Fruit fly (Drosophila melanogaster) whole organism, prepupa: Measurements from ENCODE around the gene Nepl15.

Experiments
- CG11762 ChIP-seq: fragments of 200-800 bp; sonication (Bioruptor generic); optimal IDR thresholded peaks from 3 replicates; lab custom pipeline; 2016; ENCODE audit warnings: missing biosample characterization, missing genetic modification characterization; ENCODE audit not compliant: insufficient read depth
- CG16779 ChIP-seq: fragments of 200-800 bp; sonication (Bioruptor generic); optimal IDR thresholded peaks from 3 replicates; lab custom pipeline; 2017; ENCODE audit warnings: missing biosample characterization, mild to moderate bottlenecking, missing genetic modification characterization
- CG3919 ChIP-seq: fragments of 200-800 bp; sonication (Bioruptor generic); optimal IDR thresholded peaks from 3 replicates; lab custom pipeline; 2016; ENCODE audit warnings: missing biosample characterization, missing genetic modification characterization
- CG4318 ChIP-seq: fragments of 200-800 bp; sonication (Bioruptor generic); optimal IDR thresholded peaks from 3 replicates; lab custom pipeline; 2017; ENCODE audit warnings: missing biosample characterization, mild to moderate bottlenecking, missing genetic modification characterization
- CG6163 ChIP-seq: fragments of 200-800 bp; sonication (Bioruptor generic); IDR thresholded peaks from 3 replicates; pipeline ENCODE4 v1.3.6; 2022; ENCODE audit warnings: missing biosample characterization, missing genetic modification characterization
- CG6854 ChIP-seq: fragments of 200-800 bp; sonication (Bioruptor generic); optimal IDR thresholded peaks from 2 replicates; lab custom pipeline; 2017; ENCODE audit warnings: missing biosample characterization, mild to moderate bottlenecking, missing genetic modification characterization
- Eip75B ChIP-seq: fragments of 200-800 bp; sonication (Bioruptor generic); optimal IDR thresholded peaks from 3 replicates; lab custom pipeline; 2016; ENCODE audit warnings: missing biosample characterization, missing genetic modification characterization
- Gug ChIP-seq: fragments of 200-800 bp; sonication (Bioruptor generic); IDR thresholded peaks from 2 replicates; pipeline ENCODE4 v1.3.6; 2022; ENCODE audit warnings: missing biosample characterization, missing genetic modification characterization
- Lpt ChIP-seq: fragments of 200-800 bp; sonication (Bioruptor generic); optimal IDR thresholded peaks from 3 replicates; lab custom pipeline; 2016; ENCODE audit warnings: missing biosample characterization, missing genetic modification characterization
- Smox ChIP-seq: fragments of 200-800 bp; sonication (Bioruptor generic); optimal IDR thresholded peaks from 3 replicates; lab custom pipeline; 2016; ENCODE audit warnings: missing biosample characterization, missing genetic modification characterization
- fkh ChIP-seq: fragments of 200-800 bp; sonication (Bioruptor generic); optimal IDR thresholded peaks from 3 replicates; lab custom pipeline; 2017; ENCODE audit warnings: missing biosample characterization, mild to moderate bottlenecking, missing genetic modification characterization, moderate library complexity

DNA sequence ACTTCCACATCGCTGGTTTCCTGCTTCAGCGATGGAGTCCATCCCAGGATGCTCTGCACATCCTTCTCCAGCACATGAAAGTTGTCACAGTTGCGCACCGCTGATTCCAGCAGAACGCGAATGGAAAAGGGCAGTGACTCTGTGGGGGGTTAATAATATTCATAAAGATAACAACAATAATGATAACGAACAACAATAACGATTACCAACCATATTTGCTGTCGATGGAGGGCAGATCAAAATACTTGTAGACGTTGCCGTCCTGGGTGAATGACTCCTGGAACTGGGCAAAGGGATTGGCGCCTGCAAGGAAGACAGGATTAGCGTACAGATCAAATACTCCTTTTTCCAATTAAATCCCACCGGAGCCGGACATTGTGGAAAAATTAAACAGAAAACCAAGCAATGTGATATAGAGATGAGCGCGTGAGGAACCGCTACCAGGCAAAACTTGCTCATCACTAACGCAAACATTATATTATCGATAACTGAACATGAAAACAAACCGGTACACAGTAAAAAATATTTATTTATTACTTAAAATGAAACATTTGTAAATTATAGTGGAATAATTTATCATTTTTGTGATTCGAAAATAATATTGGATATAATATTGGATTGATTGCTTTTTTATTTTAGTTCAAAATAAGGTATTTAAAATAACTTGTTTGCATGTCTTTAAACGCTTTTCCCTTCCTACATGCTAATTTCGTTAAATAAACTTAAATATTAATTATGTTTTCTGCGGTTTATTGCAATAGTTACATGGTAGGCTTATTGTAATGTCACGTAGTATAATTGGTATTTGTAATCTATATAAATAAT, 41.6 kb downstream of the Nepl15 start, which contains the start of gene Irp-1A:
- TF ChIP-seq Lpt (GFP tag; lab: Kevin White, UChicago) (peak; percentile 54), CG16779 (tag; lab: Kevin White, UChicago) (no peak), Gug (GFP tag; lab: Robert Waterston, UW) (peak; percentile 66), Eip75B (GFP tag; lab: Kevin White, UChicago) (peak; percentile 46), Smox (GFP tag; lab: Kevin White, UChicago) (peak; percentile 62), CG3919 (peak; percentile 68), CG6163 (GFP tag; lab: Robert Waterston, UW) (peak; percentile 41; the same call in 1 of the 3 replicates), CG11762 (GFP tag; lab: Kevin White, UChicago) (peak; percentile 47), fkh (GFP tag; lab: Kevin White, UChicago) (peak; percentile 98), CG6854 (no peak), CG4318 (GFP tag; lab: Kevin White, UChicago) (no peak)
